Worm (Caenorhabditis elegans): ENCODE results near the gene Y57E12B.11.

Y57E12B.11 gene

DNA sequence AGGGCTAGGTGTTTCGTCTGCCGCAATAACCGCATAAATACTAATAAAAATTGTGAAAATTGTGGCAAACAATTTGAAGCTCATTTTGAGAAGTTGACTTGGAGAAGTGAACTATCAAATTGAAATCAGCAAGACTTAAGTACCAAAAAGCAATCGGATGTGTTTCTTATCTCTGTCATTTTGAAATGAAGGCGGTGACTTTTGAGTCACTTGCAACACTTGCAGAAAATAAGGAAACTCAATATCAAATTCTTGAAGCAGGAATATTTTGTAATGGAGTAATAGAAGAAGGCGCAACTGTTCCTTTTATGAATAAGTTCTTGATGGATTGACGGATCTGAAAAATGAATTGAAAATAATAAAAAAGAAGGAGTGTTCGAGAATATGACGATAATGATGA, 1.6 kb upstream of the Y57E12B.11 start, which contains the start of gene T07H8.11:
TSS of gene T07H8.11 (minus strand) at position 101 of the 400 bp plus-strand sequence.
- no peak for TF ChIP-seq dve-1 (tag; optimal IDR thresholded peaks at IDR 0.05)
- no peak for TF ChIP-seq ceh-30 (tag; optimal IDR thresholded peaks at IDR 0.05)
- TF ChIP-seq ahr-1 (tag; optimal IDR thresholded peaks at IDR 0.05), result no peak
- no peak for TF ChIP-seq lin-11 (tag; optimal IDR thresholded peaks at IDR 0.05)
- no peak for TF ChIP-seq ceh-19 (GFP tag; optimal IDR thresholded peaks at IDR 0.05)
- TF ChIP-seq gmeb-2 (tag; optimal IDR thresholded peaks at IDR 0.05), result no peak
- no peak for TF ChIP-seq pros-1 (tag; optimal IDR thresholded peaks at IDR 0.05)
- no peak for TF ChIP-seq mec-3 (tag; optimal IDR thresholded peaks at IDR 0.05; ENCODE audit: borderline replicate concordance)
- no peak for TF ChIP-seq pag-3 (tag; optimal IDR thresholded peaks at IDR 0.05; ENCODE audit: borderline replicate concordance)
- no peak for TF ChIP-seq lim-6 (tag; optimal IDR thresholded peaks at IDR 0.05)
- no peak for TF ChIP-seq fkh-6 (tag; optimal IDR thresholded peaks at IDR 0.05)
- no peak for TF ChIP-seq ceh-2 (tag; optimal IDR thresholded peaks at IDR 0.05)
- no peak for TF ChIP-seq C08G9.2 (tag; optimal IDR thresholded peaks at IDR 0.05)
- no peak for TF ChIP-seq odd-2 (tag; optimal IDR thresholded peaks at IDR 0.05)

DNA sequence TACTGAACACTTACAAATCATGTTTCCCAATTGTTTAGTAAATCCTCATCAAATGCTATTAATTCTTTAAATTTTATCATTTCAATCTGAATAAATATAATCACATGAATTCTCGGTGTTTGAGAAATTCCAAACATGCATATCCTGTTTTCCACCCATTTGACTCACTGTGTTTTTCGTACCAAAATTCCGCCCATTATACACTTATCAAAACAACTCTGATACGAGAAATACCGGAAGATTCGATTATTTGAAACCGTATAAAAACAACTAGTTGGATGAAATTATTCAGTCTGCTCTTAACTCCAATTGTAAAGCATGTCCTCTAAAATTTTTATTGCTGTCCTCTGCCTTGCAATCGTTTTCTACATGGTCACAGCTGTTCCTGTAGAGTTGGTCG, 1.4 kb downstream of the Y57E12B.11 start, which contains the start of gene Y57E12B.1:
TSS of gene Y57E12B.1 (plus strand) at position 301 of the 400 bp plus-strand sequence.
- TF ChIP-seq odd-2 (tag; optimal IDR thresholded peaks at IDR 0.05) (no peak), unc-55 (GFP tag; optimal IDR thresholded peaks at IDR 0.05) (no peak), hlh-30 (tag; optimal IDR thresholded peaks at IDR 0.05; ENCODE audit: insufficient read depth) (no peak), ahr-1 (tag; optimal IDR thresholded peaks at IDR 0.05) (no peak), ets-4 (tag; optimal IDR thresholded peaks at IDR 0.05) (no peak), dmd-4 (tag; optimal IDR thresholded peaks at IDR 0.05; ENCODE audit: borderline replicate concordance) (no peak), ama-1 (optimal IDR thresholded peaks at IDR 0.05) (no peak), ceh-2 (tag; optimal IDR thresholded peaks at IDR 0.05) (no peak), pha-2 (tag; optimal IDR thresholded peaks at IDR 0.05) (no peak), sdc-2 (tag; optimal IDR thresholded peaks at IDR 0.05) (no peak)

DNA sequence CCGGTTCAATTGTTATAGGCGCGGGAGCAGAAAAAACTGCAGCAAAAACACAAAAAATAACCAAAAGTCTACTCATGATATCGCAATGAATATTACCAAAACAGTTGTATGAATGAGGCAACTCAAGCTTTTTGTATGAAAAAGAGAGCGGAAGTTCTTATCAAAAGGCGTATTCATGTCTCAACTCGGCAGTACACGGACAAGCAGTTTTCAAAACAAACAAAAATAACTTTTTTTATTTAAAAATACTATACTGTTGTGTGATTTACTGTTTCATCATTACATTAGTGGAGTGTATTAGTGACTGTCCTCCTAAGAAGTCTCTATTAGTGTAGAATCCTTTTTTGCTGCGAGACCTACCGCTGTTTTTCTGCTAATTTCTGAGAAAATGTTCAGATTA, 2.2 kb downstream of the Y57E12B.11 start, which contains the start of gene Y57E12B.4:
TSS of gene Y57E12B.4 (minus strand) at position 101 of the 400 bp plus-strand sequence.
- TF ChIP-seq fkh-10 (GFP tag; optimal IDR thresholded peaks at IDR 0.05) (no peak), zip-5 (tag; optimal IDR thresholded peaks at IDR 0.05) (no peak), ztf-16 (tag; optimal IDR thresholded peaks at IDR 0.05) (no peak), pros-1 (tag; optimal IDR thresholded peaks at IDR 0.05) (no peak), nhr-11 (tag; optimal IDR thresholded peaks at IDR 0.05) (no peak), sdc-2 (tag; optimal IDR thresholded peaks at IDR 0.05) (no peak), rnt-1 (tag; optimal IDR thresholded peaks at IDR 0.05) (no peak), eyg-1 (tag; optimal IDR thresholded peaks at IDR 0.05) (no peak), ceh-9 (tag; optimal IDR thresholded peaks at IDR 0.05) (no peak), mec-3 (tag; optimal IDR thresholded peaks at IDR 0.05; ENCODE audit: borderline replicate concordance) (no peak), ceh-24 (tag; optimal IDR thresholded peaks at IDR 0.05) (no peak), ref-2 (tag; optimal IDR thresholded peaks at IDR 0.05) (no peak), fax-1 (tag; optimal IDR thresholded peaks at IDR 0.05) (no peak), elt-4 (tag; optimal IDR thresholded peaks at IDR 0.05) (no peak), Y22D7AL.16 (tag; optimal IDR thresholded peaks at IDR 0.05) (no peak)

DNA sequence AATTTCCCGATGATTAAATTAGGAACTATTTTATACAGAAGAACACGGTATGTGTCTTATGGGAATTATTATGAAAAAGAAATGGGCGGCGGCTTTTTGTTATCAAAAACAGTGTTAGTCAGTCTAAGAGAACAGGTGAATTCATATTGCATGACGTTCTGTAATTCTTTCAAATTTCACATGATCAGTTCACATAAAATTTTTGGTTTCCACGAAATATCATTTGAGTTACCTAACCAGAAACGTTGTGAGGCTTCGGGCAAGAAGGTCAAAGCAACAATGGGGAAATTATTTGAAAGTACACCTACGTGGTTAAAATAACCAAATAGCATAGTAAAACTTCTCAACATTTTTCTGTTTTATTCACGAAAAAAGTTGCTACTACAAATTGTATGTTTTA, 13.8 kb downstream of the Y57E12B.11 start, which contains the start of gene Y57E12B.10:
TSS of gene Y57E12B.10 (minus strand) at position 101 of the 400 bp plus-strand sequence.
- TF ChIP-seq pqm-1 (tag; optimal IDR thresholded peaks at IDR 0.05) (no peak), hlh-15 (tag; optimal IDR thresholded peaks at IDR 0.05) (no peak), tbx-2 (tag; optimal IDR thresholded peaks at IDR 0.05) (no peak), dve-1 (tag; optimal IDR thresholded peaks at IDR 0.05) (no peak), unc-55 (GFP tag; optimal IDR thresholded peaks at IDR 0.05) (no peak), ceh-30 (tag; optimal IDR thresholded peaks at IDR 0.05) (no peak), madf-2 (tag; optimal IDR thresholded peaks at IDR 0.05) (no peak), mec-3 (tag; optimal IDR thresholded peaks at IDR 0.05; ENCODE audit: borderline replicate concordance) (no peak), unc-42 (tag; optimal IDR thresholded peaks at IDR 0.05) (no peak), rnt-1 (tag; optimal IDR thresholded peaks at IDR 0.05) (no peak), ets-4 (tag; optimal IDR thresholded peaks at IDR 0.05) (no peak), ceh-6 (GFP tag; optimal IDR thresholded peaks at IDR 0.05) (no peak), sdc-2 (tag; optimal IDR thresholded peaks at IDR 0.05) (no peak), pag-3 (tag; optimal IDR thresholded peaks at IDR 0.05; ENCODE audit: borderline replicate concordance) (no peak), lim-6 (tag; optimal IDR thresholded peaks at IDR 0.05) (no peak), che-1 (tag; optimal IDR thresholded peaks at IDR 0.05) (no peak)

Data from whole organism, late embryonic.